1 worm cellular context compared by ENCODE assay signal in genomic region chrV:1480841-1481240, ce11.
TF ChIP-seq lines count a peak whose summit lies in the region.

No protein-coding gene starts in this region.

TF ChIP-seq in whole organism, L1 larva, 84 proteins besides CTCF, POLR2A, EP300 and RAD21 (continued from another document):
- TF ChIP-seq hlh-4 (tag; optimal IDR thresholded peaks at IDR 0.05; lab: Kevin White, UChicago) (no peak), nhr-20 (tag; optimal IDR thresholded peaks at IDR 0.05; lab: Kevin White, UChicago) (peak; percentile 58)
TF ChIP-seq in whole organism, L1 larva: peak in this region for 16.
